Fruit fly (Drosophila melanogaster): Measurements from ENCODE around the gene Mcr.

The Mcr gene

dm6 chr2L:8084349-8085203 lies 1.8 kb upstream of the Mcr start (continued):
- no peak for TF ChIP-seq her (GFP tag; optimal IDR thresholded peaks at IDR 0.05)
- TF ChIP-seq oc (tag; optimal IDR thresholded peaks at IDR 0.05): no peak
- peak; percentile 76 for TF ChIP-seq CG4707 (GFP tag; optimal IDR thresholded peaks at IDR 0.05)
- no peak for TF ChIP-seq CG1792 (GFP tag; optimal IDR thresholded peaks at IDR 0.05)
- TF ChIP-seq Eip74EF (GFP tag; optimal IDR thresholded peaks at IDR 0.05): no peak
- TF ChIP-seq CG2120 (GFP tag; optimal IDR thresholded peaks at IDR 0.05): peak; percentile 46
- peak; percentile 44 for TF ChIP-seq mirr (GFP tag; optimal IDR thresholded peaks at IDR 0.05)
- peak; percentile 23 for TF ChIP-seq Meics (GFP tag; optimal IDR thresholded peaks at IDR 0.05)
- no peak for TF ChIP-seq chn (GFP tag; optimal IDR thresholded peaks at IDR 0.05)
- no peak for TF ChIP-seq CG10979 (tag; optimal IDR thresholded peaks at IDR 0.05)
- peak; percentile 56 for TF ChIP-seq abd-A (tag; optimal IDR thresholded peaks at IDR 0.05)
- no peak for TF ChIP-seq HHEX (GFP tag; optimal IDR thresholded peaks at IDR 0.05)
- TF ChIP-seq kay (GFP tag; optimal IDR thresholded peaks at IDR 0.05): peak; percentile 11
- TF ChIP-seq CHES-1-like (GFP tag; optimal IDR thresholded peaks at IDR 0.05): peak; percentile 9
- no peak; the same call in 1 of the 2 replicates for TF ChIP-seq Atf6 (GFP tag; IDR thresholded peaks at IDR 0.05)
- TF ChIP-seq Ravus (GFP tag; IDR thresholded peaks at IDR 0.05): no peak
- TF ChIP-seq dpn (GFP tag; optimal IDR thresholded peaks at IDR 0.05): no peak
- no peak for TF ChIP-seq Ets97D (GFP tag; optimal IDR thresholded peaks at IDR 0.05)
- TF ChIP-seq CG10431 (GFP tag; optimal IDR thresholded peaks at IDR 0.05): no peak
- peak; percentile 41 for TF ChIP-seq CG6813 (GFP tag; optimal IDR thresholded peaks at IDR 0.05)
- no peak for TF ChIP-seq ftz-f1 (GFP tag; optimal IDR thresholded peaks at IDR 0.05)
- no peak for TF ChIP-seq pho (GFP tag; optimal IDR thresholded peaks at IDR 0.05)
- no peak for TF ChIP-seq CG7987 (GFP tag; optimal IDR thresholded peaks at IDR 0.05)
- no peak for TF ChIP-seq CG10209 (GFP tag; optimal IDR thresholded peaks at IDR 0.05)
- TF ChIP-seq Hr3 (GFP tag; optimal IDR thresholded peaks at IDR 0.05): no peak
- TF ChIP-seq unc-4 (GFP tag; IDR thresholded peaks at IDR 0.05; ENCODE audit: partially characterized antibody): 0 out of 2 replicates have a peak, but pooled peaks have one; percentile 13
- no peak for TF ChIP-seq twi (tag; optimal IDR thresholded peaks at IDR 0.05)
- TF ChIP-seq bcd (GFP tag; optimal IDR thresholded peaks at IDR 0.05): no peak
- no peak for TF ChIP-seq CG18619 (GFP tag; optimal IDR thresholded peaks at IDR 0.05)
- TF ChIP-seq ato (GFP tag; IDR thresholded peaks at IDR 0.05; ENCODE audit: partially characterized antibody): no peak
- peak; percentile 33 for TF ChIP-seq sens (GFP tag)
- TF ChIP-seq nom (GFP tag; optimal IDR thresholded peaks at IDR 0.05): peak; percentile 31
- TF ChIP-seq CG11093 (GFP tag; IDR thresholded peaks at IDR 0.05): no peak
- no peak for TF ChIP-seq hb (GFP tag; IDR thresholded peaks at IDR 0.05; ENCODE audit: partially characterized antibody)
- no peak for TF ChIP-seq Fer1 (GFP tag; optimal IDR thresholded peaks at IDR 0.05)
- TF ChIP-seq row (GFP tag; IDR thresholded peaks at IDR 0.05): peak; percentile 58
- 0 out of 3 replicates have a peak, but pooled peaks have one; percentile 31 for TF ChIP-seq z (GFP tag; IDR thresholded peaks at IDR 0.05)
- TF ChIP-seq CG8290 (GFP tag; optimal IDR thresholded peaks at IDR 0.05): peak; percentile 33
- TF ChIP-seq CG8290 (tag; optimal IDR thresholded peaks at IDR 0.05): peak in 1 of 2 experiments; percentile 23
- TF ChIP-seq HmgZ (tag; optimal IDR thresholded peaks at IDR 0.05): no peak
- peak; percentile 75 for TF ChIP-seq grn (GFP tag; optimal IDR thresholded peaks at IDR 0.05)
- no peak for TF ChIP-seq CG11456 (GFP tag; IDR thresholded peaks at IDR 0.05)
- TF ChIP-seq scrt (GFP tag; optimal IDR thresholded peaks at IDR 0.05): no peak
- no peak for TF ChIP-seq kah (GFP tag; optimal IDR thresholded peaks at IDR 0.05)
- TF ChIP-seq MESR4 (GFP tag; optimal IDR thresholded peaks at IDR 0.05): no peak
- no peak for TF ChIP-seq jing (GFP tag; optimal IDR thresholded peaks at IDR 0.05)
- TF ChIP-seq Fer3 (tag; optimal IDR thresholded peaks at IDR 0.05): no peak
- no peak for TF ChIP-seq CG14667 (GFP tag; IDR thresholded peaks at IDR 0.05)
- TF ChIP-seq Hmr (GFP tag; optimal IDR thresholded peaks at IDR 0.05): no peak
